Worm (Caenorhabditis elegans) whole organism, L4 larva: ENCODE results near the gene B0294.1.

Experiments
- F10B5.3 ChIP-seq: sonication (generic microtip); optimal IDR thresholded peaks from 2 replicates; lab custom pipeline; 2016; ENCODE audit warnings: mild to moderate bottlenecking, missing genetic modification characterization, missing compliant biosample characterization
- F44E2.7 ChIP-seq: fragments of 200-800 bp; sonication (Bioruptor generic); IDR thresholded peaks from 2 replicates; pipeline ENCODE4 v2.1.2; 2022; ENCODE audit warnings: missing genetic modification characterization, missing compliant biosample characterization
- F49E8.2 ChIP-seq: sonication (generic microtip); optimal IDR thresholded peaks from 2 replicates; lab custom pipeline; 2016; ENCODE audit warnings: missing compliant biosample characterization, mild to moderate bottlenecking, missing genetic modification characterization, borderline replicate concordance
- R02D3.7 ChIP-seq: fragments of 150-350 bp; sonication (generic microtip); optimal IDR thresholded peaks from 3 replicates; lab custom pipeline; 2014; ENCODE audit warnings: missing biosample characterization, missing genetic modification characterization
- Y105C5A.15 ChIP-seq: fragments of 200-800 bp; sonication (Bioruptor generic); IDR thresholded peaks from 2 replicates; pipeline ENCODE4 v1.3.6; 2022; ENCODE audit warnings: missing genetic modification characterization, missing compliant biosample characterization
- Y48G9A.11 ChIP-seq: fragments of 200-800 bp; sonication (Bioruptor generic); IDR thresholded peaks from 2 replicates; pipeline ENCODE4 v1.3.6; 2022; ENCODE audit warnings: missing genetic modification reagents, missing genetic modification characterization, missing compliant biosample characterization
- ZK337.2 ChIP-seq: fragments of 200-800 bp; sonication (Bioruptor generic); IDR thresholded peaks from 2 replicates; pipeline ENCODE4 v1.3.6; 2022; ENCODE audit warnings: missing genetic modification reagents, missing genetic modification characterization, missing compliant biosample characterization
- ZK546.5 ChIP-seq, 2 experiments: sonication (generic microtip); optimal IDR thresholded peaks; 2 replicates each; lab custom pipeline; 2017; ENCODE audit warnings: missing biosample characterization in 2 of 2, missing genetic modification characterization in 2 of 2
- aha-1 ChIP-seq: fragments of 150-350 bp; peaks from one replicate; lab custom pipeline; 2014; ENCODE audit warnings: missing biosample characterization, missing genetic modification characterization
- aly-2 ChIP-seq: sonication (generic microtip); optimal IDR thresholded peaks from 2 replicates; lab custom pipeline; 2018; ENCODE audit warnings: missing biosample characterization, missing genetic modification characterization
- ama-1 ChIP-seq: fragments of 150-350 bp; optimal IDR thresholded peaks from 2 replicates; lab custom pipeline; 2014; ENCODE audit warnings: inconsistent platforms, mixed read lengths
- ceh-20 ChIP-seq: fragments of 200-800 bp; sonication (Bioruptor generic); IDR thresholded peaks from 2 replicates; pipeline ENCODE4 v1.3.6; 2022; ENCODE audit warnings: missing genetic modification reagents, missing genetic modification characterization, missing compliant biosample characterization
- ceh-28 ChIP-seq: fragments of 150-350 bp; optimal IDR thresholded peaks from 2 replicates; lab custom pipeline; 2014; ENCODE audit warnings: missing biosample characterization, missing genetic modification reagents, missing genetic modification characterization
- ces-1 ChIP-seq: fragments of 150-350 bp; sonication (generic microtip); optimal IDR thresholded peaks from 4 replicates; lab custom pipeline; 2014; ENCODE audit warnings: missing biosample characterization, missing genetic modification reagents, missing genetic modification characterization
- daf-12 ChIP-seq: fragments of 150-350 bp; optimal IDR thresholded peaks from 2 replicates; lab custom pipeline; 2014; ENCODE audit warnings: missing biosample characterization, missing genetic modification reagents, missing genetic modification characterization
- daf-16 ChIP-seq, 3 experiments: sonication (generic microtip); optimal IDR thresholded peaks; 2 replicates each; lab custom pipeline; 2016 to 2017; ENCODE audit warnings: missing genetic modification characterization in 3 of 3, missing genetic modification reagents in 3 of 3, mild to moderate bottlenecking in 2 of 3, missing compliant biosample characterization in 2 of 3, missing biosample characterization in 1 of 3, moderate library complexity in 1 of 3
- daf-8 ChIP-seq: fragments of 200-800 bp; sonication (Bioruptor generic); IDR thresholded peaks from 2 replicates; pipeline ENCODE4 v1.3.6; 2022; ENCODE audit warnings: missing genetic modification characterization, missing compliant biosample characterization
- dmd-9 ChIP-seq: fragments of 200-800 bp; sonication (Bioruptor generic); IDR thresholded peaks from 2 replicates; pipeline ENCODE4 v1.3.6; 2022; ENCODE audit warnings: missing genetic modification reagents, missing genetic modification characterization, missing compliant biosample characterization
- dve-1 ChIP-seq: sonication (generic microtip); optimal IDR thresholded peaks from 2 replicates; lab custom pipeline; 2017; ENCODE audit warnings: antibody characterized with exemption, mild to moderate bottlenecking, missing genetic modification characterization, missing compliant biosample characterization; ENCODE audit not compliant: insufficient read depth
- egl-27 ChIP-seq: sonication (generic microtip); optimal IDR thresholded peaks from 3 replicates; lab custom pipeline; 2017; ENCODE audit warnings: missing biosample characterization, missing genetic modification reagents, missing genetic modification characterization
- egl-43 ChIP-seq: fragments of 200-800 bp; sonication (Bioruptor generic); IDR thresholded peaks from 2 replicates; pipeline ENCODE4 v1.3.6; 2022; ENCODE audit warnings: missing genetic modification reagents, missing genetic modification characterization, missing compliant biosample characterization
- fos-1 ChIP-seq: fragments of 150-350 bp; optimal IDR thresholded peaks from 2 replicates; lab custom pipeline; 2014; ENCODE audit warnings: missing biosample characterization, missing genetic modification characterization
- gei-8 ChIP-seq: fragments of 200-800 bp; sonication (Bioruptor generic); optimal IDR thresholded peaks from 2 replicates; lab custom pipeline; 2018; ENCODE audit warnings: mild to moderate bottlenecking, missing genetic modification characterization, missing compliant biosample characterization
- hif-1 ChIP-seq, 2 experiments: sonication (generic microtip); optimal IDR thresholded peaks; 2 replicates each; lab custom pipeline; 2016 to 2017; ENCODE audit warnings: missing compliant biosample characterization in 2 of 2, missing genetic modification characterization in 2 of 2, missing genetic modification reagents in 2 of 2, missing genotype in 2 of 2, mild to moderate bottlenecking in 1 of 2
- hlh-11 ChIP-seq: fragments of 200-800 bp; sonication (Bioruptor generic); optimal IDR thresholded peaks from 2 replicates; lab custom pipeline; 2018; ENCODE audit warnings: mild to moderate bottlenecking, missing genetic modification characterization, missing compliant biosample characterization
- jun-1 ChIP-seq: fragments of 150-350 bp; optimal IDR thresholded peaks from 2 replicates; lab custom pipeline; 2014; ENCODE audit warnings: missing biosample characterization, missing genetic modification reagents, missing genetic modification characterization
- lsy-2 ChIP-seq, 2 experiments: fragments of 150-350 bp in 1 of 2; sonication (generic microtip) in 1 of 2; optimal IDR thresholded peaks; 2 replicates each; lab custom pipeline; 2014 to 2017; ENCODE audit warnings: missing biosample characterization in 2 of 2, missing genetic modification characterization in 2 of 2
- madf-9 ChIP-seq: fragments of 200-800 bp; sonication (Bioruptor generic); conservative IDR thresholded peaks from 2 replicates; pipeline ENCODE4 v1.3.6; 2022; ENCODE audit warnings: missing genetic modification reagents, missing genetic modification characterization, missing compliant biosample characterization
- mdt-29 ChIP-seq: fragments of 200-800 bp; sonication (Bioruptor generic); IDR thresholded peaks from 2 replicates; pipeline ENCODE4 v1.3.6; 2022; ENCODE audit warnings: missing genetic modification reagents, missing genetic modification characterization, missing compliant biosample characterization
- mep-1 ChIP-seq: fragments of 150-350 bp; sonication (generic microtip); optimal IDR thresholded peaks from 3 replicates; lab custom pipeline; 2014; ENCODE audit warnings: missing biosample characterization, missing genetic modification characterization
- mxl-2 ChIP-seq: fragments of 200-800 bp; sonication (Bioruptor generic); conservative IDR thresholded peaks from 2 replicates; pipeline ENCODE4 v1.3.6; 2022; ENCODE audit warnings: missing genetic modification reagents, missing genetic modification characterization, missing compliant biosample characterization
- mxl-3 ChIP-seq: fragments of 200-800 bp; sonication (Bioruptor generic); optimal IDR thresholded peaks from 2 replicates; lab custom pipeline; 2018; ENCODE audit warnings: mild to moderate bottlenecking, missing genetic modification characterization, missing compliant biosample characterization
- nhr-10 ChIP-seq: fragments of 150-350 bp; optimal IDR thresholded peaks from 2 replicates; lab custom pipeline; 2014; ENCODE audit warnings: missing biosample characterization, missing genetic modification characterization
- nhr-102 ChIP-seq: sonication (generic microtip); optimal IDR thresholded peaks from 2 replicates; lab custom pipeline; 2016; ENCODE audit warnings: mild to moderate bottlenecking, missing genetic modification characterization, moderate library complexity, missing compliant biosample characterization
- nhr-237 ChIP-seq: sonication (generic microtip); optimal IDR thresholded peaks from 2 replicates; lab custom pipeline; 2017; ENCODE audit warnings: missing biosample characterization, missing genetic modification characterization
- nhr-25 ChIP-seq: sonication (generic microtip); optimal IDR thresholded peaks from 2 replicates; lab custom pipeline; 2017; ENCODE audit warnings: missing genetic modification characterization, mild to moderate bottlenecking, missing compliant biosample characterization, antibody characterized with exemption, moderate library complexity, borderline replicate concordance; ENCODE audit not compliant: insufficient read depth
- nhr-6 ChIP-seq: fragments of 150-350 bp; optimal IDR thresholded peaks from 2 replicates; lab custom pipeline; 2014; ENCODE audit warnings: missing biosample characterization, missing genetic modification characterization
- pqm-1 ChIP-seq: sonication (generic microtip); optimal IDR thresholded peaks from 2 replicates; lab custom pipeline; 2017; ENCODE audit warnings: missing biosample characterization, missing genetic modification characterization
- saeg-2 ChIP-seq: fragments of 200-800 bp; sonication (Bioruptor generic); IDR thresholded peaks from 2 replicates; pipeline ENCODE4 v1.3.6; 2022; ENCODE audit warnings: missing genetic modification reagents, missing genetic modification characterization, missing compliant biosample characterization
- sdz-12 ChIP-seq: fragments of 200-800 bp; sonication (Bioruptor generic); optimal IDR thresholded peaks from 2 replicates; lab custom pipeline; 2018; ENCODE audit warnings: mild to moderate bottlenecking, missing genetic modification characterization, missing compliant biosample characterization
- snpc-1.2 ChIP-seq: fragments of 200-800 bp; sonication (Bioruptor generic); IDR thresholded peaks from 2 replicates; pipeline ENCODE4 v1.3.6; 2022; ENCODE audit warnings: missing genetic modification reagents, missing genetic modification characterization, missing compliant biosample characterization
- snpc-4 ChIP-seq: fragments of 150-350 bp; optimal IDR thresholded peaks from 2 replicates; lab custom pipeline; 2014; ENCODE audit warnings: missing biosample characterization, missing genetic modification characterization
- spr-3 ChIP-seq: fragments of 200-800 bp; sonication (Bioruptor generic); optimal IDR thresholded peaks from 2 replicates; lab custom pipeline; 2018; ENCODE audit warnings: mild to moderate bottlenecking, missing genetic modification characterization, missing compliant biosample characterization
- tra-1 ChIP-seq: fragments of 200-800 bp; sonication (Bioruptor generic); IDR thresholded peaks from 2 replicates; pipeline ENCODE4 v1.3.6; 2022; ENCODE audit warnings: missing genetic modification reagents, missing genetic modification characterization, missing compliant biosample characterization
- unc-39 ChIP-seq: sonication (generic microtip); optimal IDR thresholded peaks from 2 replicates; lab custom pipeline; 2017; ENCODE audit warnings: missing biosample characterization, missing genetic modification characterization
- unc-62 ChIP-seq, 3 experiments: fragments of 150-350 bp in 1 of 3; sonication (generic microtip); optimal IDR thresholded peaks in 2 of 3; peaks in 1 of 3; 1 replicate in 1 of 3; 2 replicates in 2 of 3; lab custom pipeline; 2014 to 2017; ENCODE audit warnings: missing biosample characterization in 3 of 3, missing genetic modification characterization in 3 of 3, missing genetic modification reagents in 3 of 3, missing genotype in 1 of 3
- vab-7 ChIP-seq: fragments of 200-800 bp; sonication (Bioruptor generic); IDR thresholded peaks from 2 replicates; pipeline ENCODE4 v1.3.6; 2022; ENCODE audit warnings: missing genetic modification reagents, missing genetic modification characterization, missing compliant biosample characterization
- zag-1 ChIP-seq: fragments of 150-350 bp; optimal IDR thresholded peaks from 2 replicates; lab custom pipeline; 2014; ENCODE audit warnings: missing biosample characterization, missing genetic modification characterization
- zip-11 ChIP-seq: fragments of 200-800 bp; sonication (Bioruptor generic); IDR thresholded peaks from 2 replicates; pipeline ENCODE4 v1.3.6; 2022; ENCODE audit warnings: missing genetic modification characterization, missing compliant biosample characterization
- zip-2 ChIP-seq: fragments of 150-350 bp; optimal IDR thresholded peaks from 2 replicates; lab custom pipeline; 2014; ENCODE audit warnings: missing biosample characterization, missing genetic modification characterization
- ztf-11 ChIP-seq: fragments of 150-350 bp; optimal IDR thresholded peaks from 2 replicates; lab custom pipeline; 2014; ENCODE audit warnings: missing biosample characterization, missing genetic modification characterization

The B0294.1 gene

DNA sequence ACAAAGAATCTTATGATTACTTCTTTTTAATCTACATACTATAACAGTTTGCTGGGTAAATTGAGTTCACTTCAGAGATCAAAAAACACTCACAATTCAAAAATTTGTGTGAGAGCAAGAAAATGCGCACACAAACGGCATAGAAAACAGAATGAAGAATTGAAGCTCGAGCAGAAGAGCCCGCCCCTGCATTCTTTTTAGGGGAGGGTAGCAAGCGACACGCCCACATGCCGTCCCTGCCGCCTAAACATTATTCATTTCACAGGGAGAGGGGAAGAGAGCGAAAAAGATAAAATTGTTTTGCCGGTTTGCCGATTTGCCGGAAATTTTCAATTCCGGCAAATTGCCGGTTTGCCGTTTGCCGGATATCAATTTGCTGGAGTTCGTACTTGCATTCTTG lies 12.2 kb upstream of the B0294.1 start (continued):
- TF ChIP-seq unc-39 (tag; lab: Kevin White, UChicago) (no peak), jun-1 (tag; lab: Kevin White, UChicago) (peak; percentile 79), Y48G9A.11 (GFP tag; lab: Robert Waterston, UW) (0 out of 2 replicates have a peak, but pooled peaks have one; percentile 22), lsy-2 (tag; optimal IDR thresholded peaks at IDR 0.05; lab: Kevin White, UChicago) (peak in 1 of 2 experiments; percentile 81), daf-12 (tag; lab: Kevin White, UChicago) (no peak), mxl-2 (GFP tag; lab: Robert Waterston, UW) (no peak), egl-27 (no peak), zag-1 (peak; percentile 41), Y105C5A.15 (GFP tag; lab: Robert Waterston, UW) (0 out of 2 replicates have a peak, but pooled peaks have one; percentile 36), dmd-9 (GFP tag; lab: Robert Waterston, UW) (peak; percentile 62; the same call in 1 of the 2 replicates), zip-11 (GFP tag; lab: Robert Waterston, UW) (peak; percentile 71; the same call in 1 of the 2 replicates), ztf-11 (tag; lab: Kevin White, UChicago) (no peak), mxl-3 (GFP tag; lab: Kevin White, UChicago) (peak; percentile 52), unc-62 (GFP tag; optimal IDR thresholded peaks at IDR 0.05 in 1 of 2; lab: Kevin White, UChicago) (no peak), unc-62 (tag; optimal IDR thresholded peaks at IDR 0.05; lab: Kevin White, UChicago) (no peak), nhr-10 (peak; percentile 54), gei-8 (GFP tag; lab: Kevin White, UChicago) (no peak), nhr-6 (tag; lab: Kevin White, UChicago) (no peak), vab-7 (GFP tag; lab: Robert Waterston, UW) (peak; percentile 78), ceh-28 (no peak), F44E2.7 (GFP tag; lab: Robert Waterston, UW) (no peak), mep-1 (tag; lab: Kevin White, UChicago) (no peak), nhr-237 (tag; lab: Kevin White, UChicago) (peak; percentile 44), ama-1 (lab: Kevin White, UChicago) (no peak), madf-9 (peak; percentile 87), daf-8 (no peak), R02D3.7 (tag; lab: Kevin White, UChicago) (no peak), pqm-1 (tag; lab: Kevin White, UChicago) (no peak), ceh-20 (GFP tag; lab: Robert Waterston, UW) (peak; percentile 92), dve-1 (tag; lab: Kevin White, UChicago) (no peak), aha-1 (tag; lab: Kevin White, UChicago) (peak; percentile 100), nhr-25 (no peak), sdz-12 (GFP tag; lab: Kevin White, UChicago) (no peak), tra-1 (GFP tag; lab: Robert Waterston, UW) (peak; percentile 78), aly-2 (tag; lab: Kevin White, UChicago) (no peak), ZK337.2 (GFP tag; lab: Robert Waterston, UW) (peak; percentile 61), mdt-29 (GFP tag; lab: Robert Waterston, UW) (0 out of 2 replicates have a peak, but pooled peaks have one; percentile 40), fos-1 (tag; lab: Kevin White, UChicago) (no peak), spr-3 (GFP tag; lab: Kevin White, UChicago) (peak; percentile 87), daf-16 (GFP tag; optimal IDR thresholded peaks at IDR 0.05; lab: Kevin White, UChicago) (peak; percentile 49 to 93), daf-16 (tag; optimal IDR thresholded peaks at IDR 0.05; lab: Kevin White, UChicago) (peak; percentile 59), zip-2 (tag; lab: Kevin White, UChicago) (peak; percentile 85), F49E8.2 (tag; lab: Kevin White, UChicago) (no peak), hif-1 (tag; optimal IDR thresholded peaks at IDR 0.05; lab: Kevin White, UChicago) (peak; percentile 35 to 57), ZK546.5 (tag; optimal IDR thresholded peaks at IDR 0.05; lab: Kevin White, UChicago) (no peak), F10B5.3 (tag; lab: Kevin White, UChicago) (peak; percentile 92), snpc-4 (tag; lab: Kevin White, UChicago) (no peak), nhr-102 (tag; lab: Kevin White, UChicago) (peak; percentile 97), egl-43 (GFP tag; lab: Robert Waterston, UW) (peak; percentile 96), ces-1 (GFP tag; lab: Kevin White, UChicago) (peak; percentile 57), hlh-11 (tag; lab: Kevin White, UChicago) (no peak), snpc-1.2 (GFP tag; lab: Robert Waterston, UW) (no peak), saeg-2 (peak; percentile 74; the same call in 1 of the 2 replicates)
